Worm (Caenorhabditis elegans) whole organism, L4 larva: Measurements from ENCODE around the gene spsb-1.

Experiments used
- Y75B8A.6 ChIP-seq: fragments of 200-800 bp; sonication (Bioruptor generic); IDR thresholded peaks from 2 replicates; pipeline ENCODE4 v1.3.6; 2022; ENCODE audit warnings: missing genetic modification reagents, missing genetic modification characterization, missing compliant biosample characterization
- ZK337.2 ChIP-seq: fragments of 200-800 bp; sonication (Bioruptor generic); IDR thresholded peaks from 2 replicates; pipeline ENCODE4 v1.3.6; 2022; ENCODE audit warnings: missing genetic modification reagents, missing genetic modification characterization, missing compliant biosample characterization
- aha-1 ChIP-seq: fragments of 150-350 bp; peaks from one replicate; lab custom pipeline; 2014; ENCODE audit warnings: missing biosample characterization, missing genetic modification characterization
- attf-4 ChIP-seq: sonication (generic microtip); optimal IDR thresholded peaks from 3 replicates; lab custom pipeline; 2017; ENCODE audit warnings: missing biosample characterization, missing genetic modification characterization
- ceh-28 ChIP-seq: fragments of 150-350 bp; optimal IDR thresholded peaks from 2 replicates; lab custom pipeline; 2014; ENCODE audit warnings: missing biosample characterization, missing genetic modification reagents, missing genetic modification characterization
- ceh-62 ChIP-seq: sonication (generic microtip); optimal IDR thresholded peaks from 2 replicates; lab custom pipeline; 2017; ENCODE audit warnings: missing biosample characterization, missing genetic modification characterization
- ceh-82 ChIP-seq: sonication (generic microtip); optimal IDR thresholded peaks from 2 replicates; lab custom pipeline; 2017; ENCODE audit warnings: missing biosample characterization, missing genetic modification characterization
- ctbp-1 ChIP-seq: fragments of 200-800 bp; sonication (Bioruptor generic); IDR thresholded peaks from 2 replicates; pipeline ENCODE4 v1.3.6; 2022; ENCODE audit warnings: missing genetic modification reagents, missing genetic modification characterization, missing compliant biosample characterization
- daf-12 ChIP-seq: fragments of 150-350 bp; optimal IDR thresholded peaks from 2 replicates; lab custom pipeline; 2014; ENCODE audit warnings: missing biosample characterization, missing genetic modification reagents, missing genetic modification characterization
- daf-16 ChIP-seq, 3 experiments: sonication (generic microtip); optimal IDR thresholded peaks; 2 replicates each; lab custom pipeline; 2016 to 2017; ENCODE audit warnings: missing genetic modification characterization in 3 of 3, missing genetic modification reagents in 3 of 3, mild to moderate bottlenecking in 2 of 3, missing compliant biosample characterization in 2 of 3, missing biosample characterization in 1 of 3, moderate library complexity in 1 of 3
- dmd-6 ChIP-seq: fragments of 200-800 bp; sonication (Bioruptor generic); IDR thresholded peaks from 2 replicates; pipeline ENCODE4 v1.3.6; 2022; ENCODE audit warnings: missing genetic modification reagents, missing genetic modification characterization, missing compliant biosample characterization
- egl-43 ChIP-seq: fragments of 200-800 bp; sonication (Bioruptor generic); IDR thresholded peaks from 2 replicates; pipeline ENCODE4 v1.3.6; 2022; ENCODE audit warnings: missing genetic modification reagents, missing genetic modification characterization, missing compliant biosample characterization
- fkh-10 ChIP-seq: fragments of 150-350 bp; optimal IDR thresholded peaks from 2 replicates; lab custom pipeline; 2014; ENCODE audit warnings: missing biosample characterization, missing genetic modification reagents, missing genetic modification characterization
- hif-1 ChIP-seq, 2 experiments: sonication (generic microtip); optimal IDR thresholded peaks; 2 replicates each; lab custom pipeline; 2016 to 2017; ENCODE audit warnings: missing compliant biosample characterization in 2 of 2, missing genetic modification characterization in 2 of 2, missing genetic modification reagents in 2 of 2, missing genotype in 2 of 2, mild to moderate bottlenecking in 1 of 2
- hlh-11 ChIP-seq: fragments of 200-800 bp; sonication (Bioruptor generic); optimal IDR thresholded peaks from 2 replicates; lab custom pipeline; 2018; ENCODE audit warnings: mild to moderate bottlenecking, missing genetic modification characterization, missing compliant biosample characterization
- hlh-30 ChIP-seq: sonication (generic microtip); optimal IDR thresholded peaks from 2 replicates; lab custom pipeline; 2017; ENCODE audit warnings: antibody characterized with exemption, mild to moderate bottlenecking, missing genetic modification characterization, missing compliant biosample characterization; ENCODE audit not compliant: insufficient read depth
- hmg-1.1 ChIP-seq: fragments of 200-800 bp; sonication (Bioruptor generic); IDR thresholded peaks from 2 replicates; pipeline ENCODE4 v1.3.6; 2022; ENCODE audit warnings: missing genetic modification reagents, missing genetic modification characterization, missing compliant biosample characterization
- lin-13 ChIP-seq: fragments of 150-350 bp; optimal IDR thresholded peaks from 2 replicates; lab custom pipeline; 2014; ENCODE audit warnings: missing biosample characterization, missing genetic modification reagents, missing genetic modification characterization
- lin-15B ChIP-seq: fragments of 150-350 bp; sonication (generic microtip); optimal IDR thresholded peaks from 3 replicates; lab custom pipeline; 2014; ENCODE audit warnings: missing biosample characterization, missing genetic modification characterization
- lsy-2 ChIP-seq, 2 experiments: fragments of 150-350 bp in 1 of 2; sonication (generic microtip) in 1 of 2; optimal IDR thresholded peaks; 2 replicates each; lab custom pipeline; 2014 to 2017; ENCODE audit warnings: missing biosample characterization in 2 of 2, missing genetic modification characterization in 2 of 2
- madf-9 ChIP-seq: fragments of 200-800 bp; sonication (Bioruptor generic); conservative IDR thresholded peaks from 2 replicates; pipeline ENCODE4 v1.3.6; 2022; ENCODE audit warnings: missing genetic modification reagents, missing genetic modification characterization, missing compliant biosample characterization
- mdl-1 ChIP-seq, 2 experiments: fragments of 150-350 bp in 1 of 2; sonication (generic microtip) in 1 of 2; optimal IDR thresholded peaks; 2 replicates each; lab custom pipeline; 2014 to 2017; ENCODE audit warnings: missing biosample characterization in 2 of 2, missing genetic modification characterization in 2 of 2
- mes-2 ChIP-seq: sonication (generic microtip); optimal IDR thresholded peaks from 2 replicates; lab custom pipeline; 2016; ENCODE audit warnings: missing genotype, mild to moderate bottlenecking, missing genetic modification characterization, missing compliant biosample characterization; ENCODE audit not compliant: poor library complexity, severe bottlenecking
- mxl-2 ChIP-seq: fragments of 200-800 bp; sonication (Bioruptor generic); conservative IDR thresholded peaks from 2 replicates; pipeline ENCODE4 v1.3.6; 2022; ENCODE audit warnings: missing genetic modification reagents, missing genetic modification characterization, missing compliant biosample characterization
- nhr-11 ChIP-seq: fragments of 150-350 bp; optimal IDR thresholded peaks from 2 replicates; lab custom pipeline; 2014; ENCODE audit warnings: missing biosample characterization, missing genetic modification characterization
- nhr-111 ChIP-seq: fragments of 200-800 bp; sonication (Bioruptor generic); optimal IDR thresholded peaks from 2 replicates; lab custom pipeline; 2018; ENCODE audit warnings: mild to moderate bottlenecking, missing genetic modification characterization, missing compliant biosample characterization
- nhr-28 ChIP-seq: fragments of 150-350 bp; optimal IDR thresholded peaks from 2 replicates; lab custom pipeline; 2014; ENCODE audit warnings: missing biosample characterization, missing genetic modification characterization
- pqm-1 ChIP-seq: sonication (generic microtip); optimal IDR thresholded peaks from 2 replicates; lab custom pipeline; 2017; ENCODE audit warnings: missing biosample characterization, missing genetic modification characterization
- rbr-2 ChIP-seq: sonication (generic microtip); optimal IDR thresholded peaks from 2 replicates; lab custom pipeline; 2016; ENCODE audit warnings: missing genotype, missing genetic modification characterization, missing compliant biosample characterization
- saeg-2 ChIP-seq: fragments of 200-800 bp; sonication (Bioruptor generic); IDR thresholded peaks from 2 replicates; pipeline ENCODE4 v1.3.6; 2022; ENCODE audit warnings: missing genetic modification reagents, missing genetic modification characterization, missing compliant biosample characterization
- sdz-12 ChIP-seq: fragments of 200-800 bp; sonication (Bioruptor generic); optimal IDR thresholded peaks from 2 replicates; lab custom pipeline; 2018; ENCODE audit warnings: mild to moderate bottlenecking, missing genetic modification characterization, missing compliant biosample characterization
- spr-3 ChIP-seq: fragments of 200-800 bp; sonication (Bioruptor generic); optimal IDR thresholded peaks from 2 replicates; lab custom pipeline; 2018; ENCODE audit warnings: mild to moderate bottlenecking, missing genetic modification characterization, missing compliant biosample characterization
- tag-97 ChIP-seq: fragments of 200-800 bp; sonication (Bioruptor generic); IDR thresholded peaks from 2 replicates; pipeline ENCODE4 v1.3.6; 2022; ENCODE audit warnings: missing genetic modification characterization, missing compliant biosample characterization
- unc-39 ChIP-seq: sonication (generic microtip); optimal IDR thresholded peaks from 2 replicates; lab custom pipeline; 2017; ENCODE audit warnings: missing biosample characterization, missing genetic modification characterization
- unc-62 ChIP-seq, 3 experiments: fragments of 150-350 bp in 1 of 3; sonication (generic microtip); optimal IDR thresholded peaks in 2 of 3; peaks in 1 of 3; 1 replicate in 1 of 3; 2 replicates in 2 of 3; lab custom pipeline; 2014 to 2017; ENCODE audit warnings: missing biosample characterization in 3 of 3, missing genetic modification characterization in 3 of 3, missing genetic modification reagents in 3 of 3, missing genotype in 1 of 3
- zag-1 ChIP-seq: fragments of 150-350 bp; optimal IDR thresholded peaks from 2 replicates; lab custom pipeline; 2014; ENCODE audit warnings: missing biosample characterization, missing genetic modification characterization
- zfp-2 ChIP-seq: sonication (generic microtip); optimal IDR thresholded peaks from 2 replicates; lab custom pipeline; 2016; ENCODE audit warnings: mild to moderate bottlenecking, missing genetic modification characterization, missing compliant biosample characterization
- ztf-7 ChIP-seq: fragments of 150-350 bp; optimal IDR thresholded peaks from 2 replicates; lab custom pipeline; 2014; ENCODE audit warnings: missing biosample characterization, missing genetic modification characterization

Gene spsb-1

ce11 chrII:15196433-15196832, at the start of gene spsb-1:
Gene spsb-1, plus strand, starts transcription at chrII:15196733.
- TF ChIP-seq ceh-62 (tag; lab: Kevin White, UChicago): no peak
- TF ChIP-seq mes-2: no peak
- no peak for TF ChIP-seq mdl-1 (tag; optimal IDR thresholded peaks at IDR 0.05; lab: Kevin White, UChicago)
- TF ChIP-seq ztf-7 (tag; lab: Kevin White, UChicago): no peak
- no peak for TF ChIP-seq sdz-12
- TF ChIP-seq pqm-1 (tag; lab: Kevin White, UChicago): no peak
- no peak for TF ChIP-seq ZK337.2 (GFP tag; lab: Robert Waterston, UW)
- TF ChIP-seq Y75B8A.6 (GFP tag; lab: Robert Waterston, UW): no peak
- TF ChIP-seq zag-1 (tag; lab: Kevin White, UChicago): no peak
- TF ChIP-seq unc-62 (GFP tag; optimal IDR thresholded peaks at IDR 0.05 in 1 of 2; lab: Kevin White, UChicago): no peak
- TF ChIP-seq unc-62 (tag; optimal IDR thresholded peaks at IDR 0.05; lab: Kevin White, UChicago): no peak
- no peak for TF ChIP-seq ceh-28
- TF ChIP-seq dmd-6 (GFP tag; lab: Robert Waterston, UW): no peak
- no peak for TF ChIP-seq hlh-11
- no peak for TF ChIP-seq spr-3 (GFP tag; lab: Kevin White, UChicago)
- no peak for TF ChIP-seq aha-1 (tag; lab: Kevin White, UChicago)
- TF ChIP-seq attf-4 (tag; lab: Kevin White, UChicago): no peak
- no peak for TF ChIP-seq unc-39 (tag; lab: Kevin White, UChicago)

ce11 chrII:15148442-15148841, 48.1 kb upstream of the spsb-1 start:
- TF ChIP-seq unc-62 (GFP tag; optimal IDR thresholded peaks at IDR 0.05 in 1 of 2; lab: Kevin White, UChicago): peak in 1 of 2 experiments; percentile 52
- TF ChIP-seq unc-62 (tag; optimal IDR thresholded peaks at IDR 0.05; lab: Kevin White, UChicago): no peak
- TF ChIP-seq aha-1 (tag; lab: Kevin White, UChicago): peak; percentile 46
- no peak for TF ChIP-seq lin-13 (GFP tag; lab: Kevin White, UChicago)
- TF ChIP-seq, all 104 proteins: peak for 2

- no peak for TF ChIP-seq ztf-7 (tag; lab: Kevin White, UChicago)
- TF ChIP-seq lsy-2 (tag; optimal IDR thresholded peaks at IDR 0.05; lab: Kevin White, UChicago): no peak
Measured at ce11 chrII:15157880-15158279, 38.7 kb upstream of the spsb-1 start, which contains the start of gene ptr-20. Gene ptr-20, plus strand, starts transcription at chrII:15158180.

- TF ChIP-seq aha-1 (tag; lab: Kevin White, UChicago): peak; percentile 53
- no peak for TF ChIP-seq nhr-11 (tag; lab: Kevin White, UChicago)
Measured at ce11 chrII:15158364-15158763, 38.2 kb upstream of the spsb-1 start.

- TF ChIP-seq pqm-1 (tag; lab: Kevin White, UChicago) (peak; percentile 41), ZK337.2 (GFP tag; lab: Robert Waterston, UW) (no peak), nhr-28 (tag; lab: Kevin White, UChicago) (peak; percentile 17), daf-16 (GFP tag; optimal IDR thresholded peaks at IDR 0.05; lab: Kevin White, UChicago) (no peak), daf-16 (tag; optimal IDR thresholded peaks at IDR 0.05; lab: Kevin White, UChicago) (peak; percentile 4), ceh-82 (tag; lab: Kevin White, UChicago) (no peak)
Measured at ce11 chrII:15164453-15164852, 32.1 kb upstream of the spsb-1 start, which contains the start of gene gst-26. Gene gst-26, minus strand, starts transcription at chrII:15164553.

ce11 chrII:15165681-15166235, 30.8 kb upstream of the spsb-1 start, which contains the start of gene gst-27:
Gene gst-27, minus strand, starts transcription at chrII:15165731.
- TF ChIP-seq madf-9 (GFP tag; lab: Robert Waterston, UW) (peak; percentile 72), nhr-111 (GFP tag; lab: Kevin White, UChicago) (peak; percentile 50), daf-12 (tag; lab: Kevin White, UChicago) (no peak), hmg-1.1 (peak; percentile 90), lin-15B (tag; lab: Kevin White, UChicago) (no peak), egl-43 (peak; percentile 97), daf-16 (GFP tag; optimal IDR thresholded peaks at IDR 0.05; lab: Kevin White, UChicago) (peak; percentile 70 to 90), daf-16 (tag; optimal IDR thresholded peaks at IDR 0.05; lab: Kevin White, UChicago) (peak; percentile 91), hif-1 (tag; optimal IDR thresholded peaks at IDR 0.05; lab: Kevin White, UChicago) (peak in 1 of 2 experiments; percentile 66), ctbp-1 (peak; percentile 85), saeg-2 (GFP tag; lab: Robert Waterston, UW) (peak; percentile 53; the same call in 1 of the 2 replicates), hlh-30 (tag; lab: Kevin White, UChicago) (peak; percentile 76), zfp-2 (tag; lab: Kevin White, UChicago) (peak; percentile 46), ceh-82 (tag; lab: Kevin White, UChicago) (no peak), tag-97 (GFP tag; lab: Robert Waterston, UW) (no peak), mxl-2 (GFP tag; lab: Robert Waterston, UW) (0 out of 2 replicates have a peak, but pooled peaks have one; percentile 42), rbr-2 (peak; percentile 77), spr-3 (GFP tag; lab: Kevin White, UChicago) (peak; percentile 80), nhr-28 (tag; lab: Kevin White, UChicago) (peak; percentile 70), fkh-10 (peak; percentile 54)
